Fruit fly (Drosophila melanogaster) whole organism, embryonic: ENCODE results near the gene Moca-cyp.
A peak's percentile ranks its signal among the peaks of the same experiment; 100 is the strongest.

ENCODE experiments used
- Bgb ChIP-seq: fragments of 200-800 bp; sonication (Bioruptor generic); IDR thresholded peaks from 2 replicates; pipeline ENCODE4 v1.3.6; 2022; ENCODE audit warnings: missing biosample characterization, missing genetic modification characterization; ENCODE audit not compliant: partially characterized antibody
- BtbVII ChIP-seq: fragments of 200-800 bp; sonication (Bioruptor generic); optimal IDR thresholded peaks from 3 replicates; lab custom pipeline; 2017; ENCODE audit warnings: missing biosample characterization, mild to moderate bottlenecking, missing genetic modification characterization
- Bteb2 ChIP-seq: fragments of 200-800 bp; sonication (Bioruptor generic); optimal IDR thresholded peaks from 2 replicates; lab custom pipeline; 2016; ENCODE audit warnings: missing biosample characterization, missing genetic modification characterization
- CG12299 ChIP-seq: fragments of 200-800 bp; sonication (Bioruptor generic); optimal IDR thresholded peaks from 2 replicates; lab custom pipeline; 2018; ENCODE audit warnings: missing biosample characterization, mild to moderate bottlenecking, missing genetic modification characterization
- CG12659 ChIP-seq: fragments of 200-800 bp; sonication (Bioruptor generic); optimal IDR thresholded peaks from 3 replicates; lab custom pipeline; 2017; ENCODE audit warnings: mild to moderate bottlenecking, missing biosample characterization, missing genetic modification reagents, missing genetic modification characterization
- CG13775 ChIP-seq: fragments of 200-800 bp; sonication (Bioruptor generic); optimal IDR thresholded peaks from 3 replicates; lab custom pipeline; 2017; ENCODE audit warnings: missing biosample characterization, mild to moderate bottlenecking, missing genetic modification characterization
- CG14860 ChIP-seq: fragments of 200-800 bp; sonication (Bioruptor generic); IDR thresholded peaks from 3 replicates; pipeline ENCODE4 v1.3.6; 2022; ENCODE audit warnings: missing biosample characterization, missing genetic modification characterization; ENCODE audit not compliant: partially characterized antibody
- CG15269 ChIP-seq: fragments of 200-800 bp; sonication (Bioruptor generic); optimal IDR thresholded peaks from 2 replicates; lab custom pipeline; 2018; ENCODE audit warnings: missing biosample characterization, mild to moderate bottlenecking, missing genetic modification characterization, moderate library complexity
- CG17328 ChIP-seq: fragments of 200-800 bp; sonication (Bioruptor generic); IDR thresholded peaks from 2 replicates; pipeline ENCODE4 v1.3.6; 2022; ENCODE audit warnings: missing biosample characterization, missing genetic modification characterization
- CG17612 ChIP-seq: fragments of 200-800 bp; sonication (Bioruptor generic); IDR thresholded peaks from 2 replicates; pipeline ENCODE4 v1.3.6; 2022; ENCODE audit warnings: missing biosample characterization, missing genetic modification characterization
- CG17829 ChIP-seq: fragments of 200-800 bp; optimal IDR thresholded peaks from 2 replicates; lab custom pipeline; 2019; ENCODE audit warnings: missing biosample characterization, mild to moderate bottlenecking, missing genetic modification characterization, moderate library complexity
- CG1832 ChIP-seq: fragments of 200-800 bp; sonication (Bioruptor generic); optimal IDR thresholded peaks from 2 replicates; lab custom pipeline; 2017; ENCODE audit warnings: missing biosample characterization, mild to moderate bottlenecking, missing genetic modification characterization, inconsistent platforms
- CG2120 ChIP-seq: fragments of 200-800 bp; sonication (Bioruptor generic); optimal IDR thresholded peaks from 3 replicates; lab custom pipeline; 2016; ENCODE audit warnings: missing biosample characterization, missing genetic modification characterization
- CG31224 ChIP-seq: fragments of 200-800 bp; sonication (Bioruptor generic); IDR thresholded peaks from 2 replicates; pipeline ENCODE4 v1.3.6; 2022; ENCODE audit warnings: missing biosample characterization, missing genetic modification characterization
- CG34376 ChIP-seq: fragments of 200-800 bp; sonication (Bioruptor generic); optimal IDR thresholded peaks from 2 replicates; lab custom pipeline; 2018; ENCODE audit warnings: missing biosample characterization, mild to moderate bottlenecking, missing genetic modification characterization
- CG34422 ChIP-seq: fragments of 200-800 bp; sonication (Bioruptor generic); IDR thresholded peaks from 3 replicates; pipeline ENCODE4 v1.3.6; 2022; ENCODE audit warnings: missing biosample characterization, missing genetic modification characterization
- CG7839 ChIP-seq: fragments of 200-800 bp; sonication (Bioruptor generic); optimal IDR thresholded peaks from 3 replicates; lab custom pipeline; 2018; ENCODE audit warnings: missing biosample characterization, mild to moderate bottlenecking, missing genetic modification characterization, moderate library complexity
- CG9609 ChIP-seq: fragments of 200-800 bp; sonication (Bioruptor generic); optimal IDR thresholded peaks from 3 replicates; lab custom pipeline; 2016; ENCODE audit warnings: missing biosample characterization, missing genetic modification characterization
- CTCF ChIP-seq: fragments of 200-800 bp; sonication (Bioruptor generic); optimal IDR thresholded peaks from 2 replicates; lab custom pipeline; 2017; ENCODE audit warnings: missing biosample characterization, mild to moderate bottlenecking, missing genetic modification characterization, moderate library complexity
- CrebB ChIP-seq: fragments of 200-800 bp; sonication (Bioruptor generic); optimal IDR thresholded peaks from 3 replicates; lab custom pipeline; 2018; ENCODE audit warnings: missing biosample characterization, mild to moderate bottlenecking, missing genetic modification characterization
- Dad ChIP-seq: fragments of 200-800 bp; sonication (Bioruptor generic); optimal IDR thresholded peaks from 3 replicates; lab custom pipeline; 2016; ENCODE audit warnings: missing biosample characterization, missing genetic modification characterization
- Dip3 ChIP-seq: fragments of 200-800 bp; sonication (Bioruptor generic); optimal IDR thresholded peaks from 3 replicates; lab custom pipeline; 2016; ENCODE audit warnings: missing biosample characterization, missing genetic modification characterization
- Fer3 ChIP-seq: fragments of 200-800 bp; sonication (Bioruptor generic); optimal IDR thresholded peaks from 2 replicates; lab custom pipeline; 2018; ENCODE audit warnings: missing biosample characterization, mild to moderate bottlenecking, missing genetic modification characterization, moderate library complexity
- HLH3B ChIP-seq: fragments of 200-800 bp; sonication (Bioruptor generic); IDR thresholded peaks from 2 replicates; pipeline ENCODE4 v1.3.6; 2022; ENCODE audit warnings: missing biosample characterization, missing genetic modification characterization
- Hr78 ChIP-seq, 2 experiments: fragments of 200-800 bp in 1 of 2; fragments of >200 bp in 1 of 2; sonication (Bioruptor generic) in 1 of 2; optimal IDR thresholded peaks; 2 replicates each; lab custom pipeline; 2017 to 2019; ENCODE audit warnings: missing biosample characterization in 2 of 2, missing genetic modification characterization in 2 of 2, mild to moderate bottlenecking in 1 of 2, moderate library complexity in 1 of 2
- Hsf ChIP-seq: fragments of 200-800 bp; sonication (Bioruptor generic); optimal IDR thresholded peaks from 3 replicates; lab custom pipeline; 2016; ENCODE audit warnings: missing biosample characterization, missing genetic modification characterization
- Jarid2 ChIP-seq: fragments of 200-800 bp; sonication (Bioruptor generic); optimal IDR thresholded peaks from 3 replicates; lab custom pipeline; 2017; ENCODE audit warnings: mild to moderate bottlenecking, missing biosample characterization, missing genetic modification reagents, missing genetic modification characterization
- Mes4 ChIP-seq: fragments of 200-800 bp; sonication (Bioruptor generic); optimal IDR thresholded peaks from 2 replicates; lab custom pipeline; 2016; ENCODE audit warnings: missing biosample characterization, missing genetic modification characterization
- NFAT ChIP-seq: fragments of 200-800 bp; sonication (Bioruptor generic); IDR thresholded peaks from 2 replicates; pipeline ENCODE4 v1.3.6; 2022; ENCODE audit warnings: missing biosample characterization, missing genetic modification characterization
- Neu2 ChIP-seq: fragments of 200-800 bp; sonication (Bioruptor generic); optimal IDR thresholded peaks from 3 replicates; lab custom pipeline; 2016; ENCODE audit warnings: missing biosample characterization, missing genetic modification characterization, borderline replicate concordance
- Oaz ChIP-seq: fragments of 200-800 bp; sonication (Bioruptor generic); IDR thresholded peaks from 2 replicates; pipeline ENCODE4 v1.3.6; 2022; ENCODE audit warnings: missing biosample characterization, missing genetic modification characterization
- Poxn ChIP-seq: fragments of 200-800 bp; sonication (Bioruptor generic); IDR thresholded peaks from 2 replicates; pipeline ENCODE4 v1.3.6; 2022; ENCODE audit warnings: missing biosample characterization, missing genetic modification characterization
- Stat92E ChIP-seq, 3 experiments: fragments of >200 bp in 2 of 3; fragments of 200-800 bp in 1 of 3; sonication (Bioruptor generic) in 1 of 3; optimal IDR thresholded peaks; 2 replicates each; lab custom pipeline; 2017 to 2019; ENCODE audit warnings: missing biosample characterization in 3 of 3, missing genetic modification characterization in 3 of 3, mild to moderate bottlenecking in 1 of 3, moderate library complexity in 1 of 3
- amos ChIP-seq: fragments of 200-800 bp; sonication (Bioruptor generic); IDR thresholded peaks from 2 replicates; pipeline ENCODE4 v1.3.6; 2022; ENCODE audit warnings: missing biosample characterization, missing genetic modification characterization; ENCODE audit not compliant: partially characterized antibody
- eve ChIP-seq, 2 experiments: fragments of >200 bp; optimal IDR thresholded peaks; 2 replicates each; lab custom pipeline; 2017; ENCODE audit warnings: missing biosample characterization in 2 of 2, missing genetic modification characterization in 2 of 2
- ewg ChIP-seq: fragments of 200-800 bp; sonication (Bioruptor generic); optimal IDR thresholded peaks from 3 replicates; lab custom pipeline; 2017; ENCODE audit warnings: mild to moderate bottlenecking, missing biosample characterization, missing genetic modification reagents, missing genetic modification characterization
- fu2 ChIP-seq: fragments of 200-800 bp; sonication (Bioruptor generic); optimal IDR thresholded peaks from 2 replicates; lab custom pipeline; 2016; ENCODE audit warnings: missing biosample characterization, missing genetic modification characterization
- gcm2 ChIP-seq: fragments of 200-800 bp; sonication (Bioruptor generic); optimal IDR thresholded peaks from 2 replicates; lab custom pipeline; 2016; ENCODE audit warnings: missing biosample characterization, missing genetic modification characterization
- odd ChIP-seq: fragments of 200-800 bp; sonication (Bioruptor generic); optimal IDR thresholded peaks from 2 replicates; lab custom pipeline; 2017; ENCODE audit warnings: missing biosample characterization, mild to moderate bottlenecking, missing genetic modification characterization
- p53 ChIP-seq: fragments of 200-800 bp; sonication (Bioruptor generic); optimal IDR thresholded peaks from 2 replicates; lab custom pipeline; 2016; ENCODE audit warnings: missing biosample characterization, missing genetic modification characterization
- pzg ChIP-seq: fragments of 200-800 bp; sonication (Bioruptor generic); optimal IDR thresholded peaks from 3 replicates; lab custom pipeline; 2018; ENCODE audit warnings: missing biosample characterization, mild to moderate bottlenecking, missing genetic modification characterization, moderate library complexity
- ranshi ChIP-seq: fragments of 200-800 bp; sonication (Bioruptor generic); IDR thresholded peaks from 2 replicates; pipeline ENCODE4 v1.3.6; 2022; ENCODE audit warnings: missing biosample characterization, missing genetic modification characterization
- schlank ChIP-seq: fragments of 200-800 bp; sonication (Bioruptor generic); optimal IDR thresholded peaks from 2 replicates; lab custom pipeline; 2018; ENCODE audit warnings: missing biosample characterization, mild to moderate bottlenecking, missing genetic modification characterization
- sim ChIP-seq: fragments of 200-800 bp; sonication (Bioruptor generic); IDR thresholded peaks from 2 replicates; pipeline ENCODE4 v1.3.6; 2022; ENCODE audit warnings: missing biosample characterization, missing genetic modification characterization
- sisA ChIP-seq: fragments of 200-800 bp; sonication (Bioruptor generic); IDR thresholded peaks from 2 replicates; pipeline ENCODE4 v1.3.6; 2022; ENCODE audit warnings: missing biosample characterization, missing genetic modification characterization
- stwl ChIP-seq: fragments of 200-800 bp; sonication (Bioruptor generic); optimal IDR thresholded peaks from 3 replicates; lab custom pipeline; 2018; ENCODE audit warnings: missing biosample characterization, mild to moderate bottlenecking, missing genetic modification characterization, moderate library complexity
- sug ChIP-seq: fragments of 200-800 bp; optimal IDR thresholded peaks from 2 replicates; lab custom pipeline; 2019; ENCODE audit warnings: missing biosample characterization, mild to moderate bottlenecking, missing genetic modification characterization, moderate library complexity
- tin ChIP-seq: fragments of 200-800 bp; sonication (Bioruptor generic); optimal IDR thresholded peaks from 3 replicates; lab custom pipeline; 2016; ENCODE audit warnings: missing biosample characterization, missing genetic modification characterization

Gene Moca-cyp

DNA sequence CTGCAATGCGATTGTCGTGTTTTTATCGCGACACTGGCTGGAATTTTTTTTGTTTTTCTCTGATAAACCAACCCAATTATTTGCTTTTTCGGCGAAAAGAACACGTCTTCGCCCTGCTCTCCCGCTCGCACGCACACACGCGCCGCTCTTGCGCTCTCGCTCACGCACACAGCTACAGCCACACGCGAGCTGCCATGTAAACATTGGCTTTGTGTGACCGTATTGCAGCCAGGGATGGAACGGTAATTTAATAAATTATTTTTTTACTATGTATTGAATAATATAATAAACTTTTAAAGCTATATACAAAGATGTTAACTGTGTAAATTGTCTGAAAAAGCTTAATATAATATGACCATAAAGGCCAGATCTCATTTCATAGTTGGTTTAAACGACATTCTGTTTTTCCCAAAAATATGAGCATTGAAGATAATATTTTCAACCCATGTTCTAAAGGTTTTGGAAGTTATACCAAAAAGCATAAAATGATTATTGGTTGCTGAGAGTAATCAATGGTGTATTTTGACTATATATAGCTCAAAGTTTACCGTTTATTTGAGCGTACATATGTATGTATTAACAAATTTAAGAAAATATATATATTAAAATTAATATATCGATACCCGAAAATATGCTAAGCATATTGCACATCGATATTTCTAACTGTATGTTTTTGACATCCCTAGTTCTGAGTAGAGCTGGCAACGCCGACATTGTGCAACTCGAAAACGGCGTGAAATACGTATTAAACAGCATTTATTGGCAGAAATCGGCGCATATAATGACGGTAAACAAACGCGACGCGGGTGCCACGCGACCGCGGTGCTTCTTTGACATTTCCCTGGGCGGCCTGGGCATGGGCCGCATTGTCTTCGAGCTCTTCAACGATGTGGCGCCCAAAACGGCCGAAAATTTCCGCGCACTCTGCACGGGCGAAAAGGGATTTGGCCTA lies at the start of gene Moca-cyp, which contains the start of gene Gfat2 (continued):
- peak; percentile 56 for TF ChIP-seq HLH3B (GFP tag; lab: Robert Waterston, UW)
- no peak for TF ChIP-seq CG12299
- peak in 1 of 3 experiments; percentile 81 for TF ChIP-seq Stat92E (GFP tag; optimal IDR thresholded peaks at IDR 0.05; lab: Kevin White, UChicago)
- no peak for TF ChIP-seq Jarid2
- peak; percentile 47 for TF ChIP-seq tin (GFP tag; lab: Kevin White, UChicago)
- TF ChIP-seq CG17612 (GFP tag; lab: Robert Waterston, UW) = no peak
- TF ChIP-seq p53 (GFP tag; lab: Kevin White, UChicago) = no peak
- TF ChIP-seq Bgb = peak; percentile 66
- peak; percentile 40 for TF ChIP-seq CG34376 (GFP tag; lab: Kevin White, UChicago)
- peak; percentile 53 for TF ChIP-seq ewg (GFP tag; lab: Kevin White, UChicago)
- TF ChIP-seq sug (tag; lab: Kevin White, UChicago) = peak; percentile 70
- TF ChIP-seq CTCF (GFP tag; lab: Kevin White, UChicago) = peak; percentile 32
- no peak for TF ChIP-seq CG9609 (GFP tag; lab: Kevin White, UChicago)
- peak; percentile 72 for TF ChIP-seq CG7839
- TF ChIP-seq gcm2 (GFP tag; lab: Kevin White, UChicago) = no peak
- TF ChIP-seq schlank = no peak
- peak; percentile 8 for TF ChIP-seq BtbVII (GFP tag; lab: Kevin White, UChicago)
- peak; percentile 77 for TF ChIP-seq CG17829 (tag; lab: Kevin White, UChicago)
- peak; percentile 30 for TF ChIP-seq Dad (GFP tag; lab: Kevin White, UChicago)
- no peak for TF ChIP-seq Mes4 (GFP tag; lab: Kevin White, UChicago)
- TF ChIP-seq Hr78 (GFP tag; optimal IDR thresholded peaks at IDR 0.05; lab: Kevin White, UChicago) = no peak
- no peak for TF ChIP-seq sim
- peak; percentile 68 for TF ChIP-seq CG15269 (tag; lab: Kevin White, UChicago)
- TF ChIP-seq CG12659 (GFP tag; lab: Kevin White, UChicago) = peak; percentile 70
- TF ChIP-seq ranshi (GFP tag; lab: Robert Waterston, UW) = peak; percentile 60
- TF ChIP-seq stwl = peak; percentile 33
- TF ChIP-seq odd = peak; percentile 14
- no peak for TF ChIP-seq eve (GFP tag; optimal IDR thresholded peaks at IDR 0.05; lab: Kevin White, UChicago)
- peak; percentile 77 for TF ChIP-seq CG13775 (GFP tag; lab: Kevin White, UChicago)
- peak; percentile 52; the same call in 2 of the 3 replicates for TF ChIP-seq CG14860 (GFP tag; lab: Robert Waterston, UW)
- no peak for TF ChIP-seq Poxn
- peak; percentile 83 for TF ChIP-seq NFAT (GFP tag; lab: Robert Waterston, UW)
- peak; percentile 41 for TF ChIP-seq pzg (GFP tag; lab: Kevin White, UChicago)
- peak; percentile 67 for TF ChIP-seq Fer3 (tag; lab: Kevin White, UChicago)
- peak; percentile 46 for TF ChIP-seq CrebB (tag; lab: Kevin White, UChicago)
- peak; percentile 55; the same call in 1 of the 2 replicates for TF ChIP-seq CG31224 (GFP tag; lab: Robert Waterston, UW)
- peak; percentile 96 for TF ChIP-seq CG1832 (GFP tag; lab: Kevin White, UChicago)
- TF ChIP-seq Oaz (GFP tag; lab: Robert Waterston, UW) = 0 out of 2 replicates have a peak, but pooled peaks have one; percentile 22
- peak; percentile 23 for TF ChIP-seq Hsf
- peak; percentile 77 for TF ChIP-seq amos (GFP tag; lab: Robert Waterston, UW)
- no peak for TF ChIP-seq fu2 (GFP tag; lab: Kevin White, UChicago)
- TF ChIP-seq CG34422 (GFP tag; lab: Robert Waterston, UW) = peak; percentile 85
- TF ChIP-seq CG2120 (GFP tag; lab: Kevin White, UChicago) = peak; percentile 59
- TF ChIP-seq CG17328 (GFP tag; lab: Robert Waterston, UW) = peak; percentile 49
- TF ChIP-seq Neu2 = no peak
- no peak for TF ChIP-seq Bteb2
- TF ChIP-seq Dip3 (GFP tag; lab: Kevin White, UChicago) = peak; percentile 12
- TF ChIP-seq sisA (GFP tag; lab: Robert Waterston, UW) = peak; percentile 60
